Worm (Caenorhabditis elegans) whole organism, early embryonic: ENCODE measurements around the gene srh-258.

ENCODE experiments used
- B0310.2 ChIP-seq: sonication (generic microtip); optimal IDR thresholded peaks from 2 replicates; lab custom pipeline; 2016; ENCODE audit warnings: mild to moderate bottlenecking, missing genetic modification characterization, missing compliant biosample characterization
- F13C5.2 ChIP-seq: sonication (generic microtip); optimal IDR thresholded peaks from 2 replicates; lab custom pipeline; 2017; ENCODE audit warnings: mild to moderate bottlenecking, missing genetic modification characterization, inconsistent platforms, missing compliant biosample characterization
- aly-1 ChIP-seq: sonication (generic microtip); optimal IDR thresholded peaks from 2 replicates; lab custom pipeline; 2016; ENCODE audit warnings: missing genetic modification characterization, missing compliant biosample characterization
- ama-1 ChIP-seq: fragments of 150-350 bp; optimal IDR thresholded peaks from 2 replicates; lab custom pipeline; 2014
- ceh-13 ChIP-seq: fragments of 200-800 bp; sonication (Bioruptor generic); optimal IDR thresholded peaks from 2 replicates; lab custom pipeline; 2018; ENCODE audit warnings: mild to moderate bottlenecking, missing genetic modification characterization, missing compliant biosample characterization
- ceh-36 ChIP-seq: sonication (generic microtip); optimal IDR thresholded peaks from 2 replicates; lab custom pipeline; 2016; ENCODE audit warnings: missing genetic modification characterization, inconsistent platforms, missing compliant biosample characterization
- ets-7 ChIP-seq: sonication (generic microtip); optimal IDR thresholded peaks from 2 replicates; lab custom pipeline; 2016; ENCODE audit warnings: missing genotype, missing genetic modification characterization, missing compliant biosample characterization
- flt-1 ChIP-seq: fragments of 200-800 bp; sonication (Bioruptor generic); IDR thresholded peaks from 2 replicates; pipeline ENCODE4 v1.3.6; 2022; ENCODE audit warnings: missing genetic modification characterization, missing compliant biosample characterization
- hmbx-1 ChIP-seq: sonication (generic microtip); optimal IDR thresholded peaks from 2 replicates; lab custom pipeline; 2016; ENCODE audit warnings: mild to moderate bottlenecking, missing genetic modification characterization, missing compliant biosample characterization
- hmg-4 ChIP-seq: fragments of 200-800 bp; sonication (Bioruptor generic); optimal IDR thresholded peaks from 2 replicates; lab custom pipeline; 2018; ENCODE audit warnings: mild to moderate bottlenecking, missing genetic modification characterization, missing compliant biosample characterization
- hnd-1 ChIP-seq: sonication (generic microtip); optimal IDR thresholded peaks from 2 replicates; lab custom pipeline; 2016; ENCODE audit warnings: missing genetic modification characterization, missing compliant biosample characterization
- pes-1 ChIP-seq: fragments of 200-800 bp; sonication (Bioruptor generic); IDR thresholded peaks from 2 replicates; pipeline ENCODE4 v1.3.6; 2022; ENCODE audit warnings: missing genetic modification reagents, missing genetic modification characterization, missing compliant biosample characterization
- scrt-1 ChIP-seq: fragments of 200-800 bp; sonication (Bioruptor generic); IDR thresholded peaks from 2 replicates; pipeline ENCODE4 v1.3.6; 2022; ENCODE audit warnings: missing genetic modification characterization, missing compliant biosample characterization
- sea-1 ChIP-seq: fragments of 200-800 bp; sonication (Bioruptor generic); conservative IDR thresholded peaks from 2 replicates; pipeline ENCODE4 v1.3.6; 2022; ENCODE audit warnings: missing genetic modification characterization, missing compliant biosample characterization
- tbx-11 ChIP-seq: fragments of 200-800 bp; sonication (Bioruptor generic); IDR thresholded peaks from 2 replicates; pipeline ENCODE4 v1.3.6; 2022; ENCODE audit warnings: missing genetic modification characterization, missing compliant biosample characterization
- tbx-37 ChIP-seq: fragments of 200-800 bp; sonication (Bioruptor generic); conservative IDR thresholded peaks from 2 replicates; pipeline ENCODE4 v1.3.6; 2022; ENCODE audit warnings: missing genetic modification reagents, missing genetic modification characterization, missing compliant biosample characterization
- tra-4 ChIP-seq: sonication (generic microtip); optimal IDR thresholded peaks from 2 replicates; lab custom pipeline; 2017; ENCODE audit warnings: missing genetic modification characterization, missing compliant biosample characterization

srh-258 gene

ce11 chrV:15448865-15449264, 43.9 kb downstream of the srh-258 start, which contains the start of gene T26H5.14:
Gene T26H5.14 (plus strand): TSS chrV:15449165.
- TF ChIP-seq tbx-11 (GFP tag; lab: Robert Waterston, UW) (no peak), hmg-4 (GFP tag; lab: Kevin White, UChicago) (no peak), hmbx-1 (tag; lab: Kevin White, UChicago) (no peak), F13C5.2 (no peak), aly-1 (tag; lab: Kevin White, UChicago) (no peak), flt-1 (GFP tag; lab: Robert Waterston, UW) (no peak), ama-1 (no peak), ceh-36 (tag; lab: Kevin White, UChicago) (no peak), B0310.2 (tag; lab: Kevin White, UChicago) (no peak), pes-1 (GFP tag; lab: Robert Waterston, UW) (no peak), hnd-1 (tag; lab: Kevin White, UChicago) (no peak), sea-1 (GFP tag; lab: Robert Waterston, UW) (no peak), ets-7 (tag; lab: Kevin White, UChicago) (no peak)

DNA sequence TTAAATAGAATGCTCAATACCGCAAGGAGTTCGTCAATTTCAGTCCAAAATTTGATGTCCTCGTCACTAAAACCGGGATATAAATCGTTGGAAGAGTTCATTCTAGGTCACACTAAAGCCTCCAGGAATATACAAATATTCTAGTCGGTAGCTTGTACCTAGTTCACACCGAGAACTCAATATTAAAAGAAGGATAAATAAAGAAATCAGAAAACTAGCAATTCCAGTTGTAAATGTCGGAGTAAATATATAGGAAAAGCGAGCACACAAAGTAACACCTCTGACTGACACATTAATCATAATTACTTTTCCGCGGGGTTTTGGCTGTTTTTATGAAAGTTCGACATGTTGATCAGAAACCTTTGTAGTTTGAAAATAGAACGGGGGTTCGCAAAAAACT, 46.5 kb downstream of the srh-258 start, which contains the start of gene srw-33:
TSS of gene srw-33 (minus strand) at position 101 of the 400 bp plus-strand sequence.
- TF ChIP-seq hmg-4 (GFP tag; lab: Kevin White, UChicago) (no peak), tra-4 (tag; lab: Kevin White, UChicago) (no peak), F13C5.2 (no peak), ceh-13 (GFP tag; lab: Kevin White, UChicago) (no peak), ceh-36 (tag; lab: Kevin White, UChicago) (no peak), ama-1 (no peak), hnd-1 (tag; lab: Kevin White, UChicago) (no peak), aly-1 (tag; lab: Kevin White, UChicago) (no peak), pes-1 (GFP tag; lab: Robert Waterston, UW) (no peak), tbx-37 (no peak), B0310.2 (tag; lab: Kevin White, UChicago) (no peak), sea-1 (GFP tag; lab: Robert Waterston, UW) (no peak), tbx-11 (GFP tag; lab: Robert Waterston, UW) (no peak), hmbx-1 (tag; lab: Kevin White, UChicago) (no peak), ets-7 (tag; lab: Kevin White, UChicago) (no peak), scrt-1 (no peak), flt-1 (GFP tag; lab: Robert Waterston, UW) (no peak)

DNA sequence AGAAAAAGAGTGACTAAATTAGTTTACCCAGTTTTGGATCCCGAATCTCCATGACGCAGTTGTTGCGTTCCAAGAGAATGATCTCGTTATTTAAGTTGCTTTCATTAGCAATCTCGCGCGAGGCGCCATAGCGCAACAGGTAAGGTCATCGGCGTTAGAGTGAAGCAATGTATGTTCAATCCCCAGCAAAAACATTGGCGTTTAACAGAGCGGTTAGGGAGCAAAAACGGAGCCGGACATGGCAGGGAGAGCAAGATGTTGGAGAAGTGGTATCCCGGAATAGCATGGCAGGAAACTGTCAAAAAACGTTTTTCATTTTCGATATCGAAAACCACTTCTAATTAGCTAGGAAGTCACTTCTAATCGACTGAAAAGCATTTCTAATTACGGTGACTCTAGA, 49.4 kb downstream of the srh-258 start:
- TF ChIP-seq scrt-1, result no peak
- no peak for TF ChIP-seq tbx-37
- no peak for TF ChIP-seq hmbx-1 (tag; lab: Kevin White, UChicago)
- TF ChIP-seq tbx-11 (GFP tag; lab: Robert Waterston, UW), result no peak
- TF ChIP-seq hnd-1 (tag; lab: Kevin White, UChicago), result no peak
- no peak for TF ChIP-seq F13C5.2
- TF ChIP-seq ceh-13 (GFP tag; lab: Kevin White, UChicago), result no peak
- no peak for TF ChIP-seq B0310.2 (tag; lab: Kevin White, UChicago)
- TF ChIP-seq ets-7 (tag; lab: Kevin White, UChicago), result no peak
- TF ChIP-seq ceh-36 (tag; lab: Kevin White, UChicago), result no peak
- no peak for TF ChIP-seq flt-1 (GFP tag; lab: Robert Waterston, UW)
- TF ChIP-seq sea-1 (GFP tag; lab: Robert Waterston, UW), result no peak
- TF ChIP-seq tra-4 (tag; lab: Kevin White, UChicago), result no peak
- TF ChIP-seq aly-1 (tag; lab: Kevin White, UChicago), result no peak
- no peak for TF ChIP-seq pes-1 (GFP tag; lab: Robert Waterston, UW)
- no peak for TF ChIP-seq ama-1
- TF ChIP-seq hmg-4 (GFP tag; lab: Kevin White, UChicago), result no peak
